Worm (Caenorhabditis elegans) whole organism, young adult: ENCODE results near the gene srx-111.
A peak's percentile ranks its signal among the peaks of the same experiment; 100 is the strongest.

Source experiments
- F55B11.4 ChIP-seq: sonication (generic microtip); optimal IDR thresholded peaks from 2 replicates; lab custom pipeline; 2016; ENCODE audit warnings: missing compliant biosample characterization, missing genetic modification characterization, borderline replicate concordance; ENCODE audit not compliant: insufficient read depth
- F57A8.1 ChIP-seq: fragments of 200-800 bp; sonication (Bioruptor generic); optimal IDR thresholded peaks from 2 replicates; lab custom pipeline; 2018; ENCODE audit warnings: mild to moderate bottlenecking, missing genetic modification characterization, moderate library complexity, missing compliant biosample characterization
- K12H6.12 ChIP-seq: fragments of 200-800 bp; sonication (Bioruptor generic); optimal IDR thresholded peaks from 2 replicates; lab custom pipeline; 2018; ENCODE audit warnings: mild to moderate bottlenecking, missing genetic modification characterization, missing compliant biosample characterization
- Y67H2A.10 ChIP-seq: fragments of 200-800 bp; sonication (Bioruptor generic); conservative IDR thresholded peaks from 2 replicates; pipeline ENCODE4 v1.3.6; 2022; ENCODE audit warnings: missing genetic modification reagents, missing genetic modification characterization, missing compliant biosample characterization
- Y79H2A.3 ChIP-seq: fragments of 200-800 bp; sonication (Bioruptor generic); conservative IDR thresholded peaks from 2 replicates; pipeline ENCODE4 v1.3.6; 2022; ENCODE audit warnings: missing genetic modification reagents, missing genetic modification characterization, missing compliant biosample characterization
- Y95B8A.8 ChIP-seq: fragments of 200-800 bp; sonication (Bioruptor generic); IDR thresholded peaks from 2 replicates; pipeline ENCODE4 v1.3.6; 2022; ENCODE audit warnings: missing genetic modification reagents, missing genetic modification characterization, missing compliant biosample characterization
- attf-5 ChIP-seq: fragments of 200-800 bp; sonication (Bioruptor generic); optimal IDR thresholded peaks from 2 replicates; lab custom pipeline; 2018; ENCODE audit warnings: mild to moderate bottlenecking, missing genetic modification characterization, missing compliant biosample characterization
- ccch-3 ChIP-seq: fragments of 200-800 bp; sonication (Bioruptor generic); optimal IDR thresholded peaks from 2 replicates; lab custom pipeline; 2018; ENCODE audit warnings: mild to moderate bottlenecking, missing genetic modification characterization, missing compliant biosample characterization
- ceh-27 ChIP-seq: fragments of 200-800 bp; sonication (Bioruptor generic); optimal IDR thresholded peaks from 2 replicates; lab custom pipeline; 2018; ENCODE audit warnings: mild to moderate bottlenecking, missing genetic modification characterization, moderate library complexity, missing compliant biosample characterization
- ceh-91 ChIP-seq: fragments of 200-800 bp; sonication (Bioruptor generic); IDR thresholded peaks from 2 replicates; pipeline ENCODE4 v1.3.6; 2022; ENCODE audit warnings: missing genetic modification reagents, missing genetic modification characterization, missing compliant biosample characterization
- chd-7 ChIP-seq: sonication (generic microtip); optimal IDR thresholded peaks from 2 replicates; lab custom pipeline; 2016; ENCODE audit warnings: mild to moderate bottlenecking, missing genetic modification characterization, moderate library complexity, missing compliant biosample characterization
- efl-1 ChIP-seq: fragments of 150-350 bp; optimal IDR thresholded peaks from 2 replicates; lab custom pipeline; 2014; ENCODE audit warnings: missing biosample characterization, missing genetic modification reagents, missing genetic modification characterization
- egrh-3 ChIP-seq: fragments of 200-800 bp; sonication (Bioruptor generic); IDR thresholded peaks from 2 replicates; pipeline ENCODE4 v1.3.6; 2022; ENCODE audit warnings: missing genetic modification reagents, missing genetic modification characterization, missing compliant biosample characterization
- ekl-4 ChIP-seq: fragments of 200-800 bp; sonication (Bioruptor generic); IDR thresholded peaks from 2 replicates; pipeline ENCODE4 v1.3.6; 2022; ENCODE audit warnings: missing genetic modification reagents, missing genetic modification characterization, missing compliant biosample characterization
- hlh-26 ChIP-seq: fragments of 200-800 bp; sonication (Bioruptor generic); conservative IDR thresholded peaks from 2 replicates; pipeline ENCODE4 v1.3.6; 2022; ENCODE audit warnings: missing genetic modification reagents, missing genetic modification characterization, missing compliant biosample characterization
- lag-1 ChIP-seq: fragments of 200-800 bp; sonication (Bioruptor generic); IDR thresholded peaks from 2 replicates; pipeline ENCODE4 v1.3.6; 2022; ENCODE audit warnings: missing genetic modification reagents, missing genetic modification characterization, missing compliant biosample characterization
- lin-26 ChIP-seq: fragments of 200-800 bp; sonication (Bioruptor generic); IDR thresholded peaks from 2 replicates; pipeline ENCODE4 v1.3.6; 2022; ENCODE audit warnings: missing genetic modification reagents, missing genetic modification characterization, missing compliant biosample characterization
- lin-40 ChIP-seq: sonication (generic microtip); optimal IDR thresholded peaks from 2 replicates; lab custom pipeline; 2016; ENCODE audit warnings: missing genetic modification characterization, mild to moderate bottlenecking, missing compliant biosample characterization, missing genotype, missing genetic modification reagents
- lin-54 ChIP-seq: fragments of 200-800 bp; sonication (Bioruptor generic); optimal IDR thresholded peaks from 2 replicates; lab custom pipeline; 2018; ENCODE audit warnings: mild to moderate bottlenecking, missing genetic modification characterization, missing compliant biosample characterization
- lir-1 ChIP-seq: fragments of 200-800 bp; sonication (Bioruptor generic); conservative IDR thresholded peaks from 2 replicates; pipeline ENCODE4 v1.3.6; 2022; ENCODE audit warnings: missing genetic modification reagents, missing genetic modification characterization, missing compliant biosample characterization
- madf-10 ChIP-seq: sonication (generic microtip); optimal IDR thresholded peaks from 2 replicates; lab custom pipeline; 2016; ENCODE audit warnings: mild to moderate bottlenecking, missing genetic modification characterization, missing compliant biosample characterization
- madf-3 ChIP-seq: fragments of 200-800 bp; sonication (Bioruptor generic); IDR thresholded peaks from 2 replicates; pipeline ENCODE4 v1.3.6; 2022; ENCODE audit warnings: missing genetic modification reagents, missing genetic modification characterization, missing compliant biosample characterization
- mes-4 ChIP-seq: sonication (generic microtip); optimal IDR thresholded peaks from 2 replicates; lab custom pipeline; 2016; ENCODE audit warnings: missing genotype, missing genetic modification characterization, missing compliant biosample characterization
- nfya-1 ChIP-seq: sonication (generic microtip); optimal IDR thresholded peaks from 2 replicates; lab custom pipeline; 2017; ENCODE audit warnings: antibody characterized with exemption, missing compliant biosample characterization, missing genetic modification characterization, borderline replicate concordance; ENCODE audit not compliant: insufficient read depth
- nfyb-1 ChIP-seq: fragments of 200-800 bp; sonication (Bioruptor generic); IDR thresholded peaks from 2 replicates; pipeline ENCODE4 v1.3.6; 2022; ENCODE audit warnings: missing genetic modification reagents, missing genetic modification characterization, missing compliant biosample characterization
- sdz-38 ChIP-seq: sonication (generic microtip); optimal IDR thresholded peaks from 2 replicates; lab custom pipeline; 2016; ENCODE audit warnings: missing genotype, missing genetic modification characterization, missing compliant biosample characterization
- snpc-1.3 ChIP-seq: sonication (generic microtip); optimal IDR thresholded peaks from 2 replicates; lab custom pipeline; 2017; ENCODE audit warnings: missing genetic modification characterization, mild to moderate bottlenecking, missing compliant biosample characterization, antibody characterized with exemption, moderate library complexity, missing genotype, missing genetic modification reagents; ENCODE audit not compliant: insufficient read depth
- snpc-4 ChIP-seq, 5 experiments: fragments of 150-350 bp in 1 of 5; sonication (generic microtip) in 4 of 5; optimal IDR thresholded peaks; 2 replicates each; lab custom pipeline; 2014 to 2018; ENCODE audit warnings: missing genetic modification characterization in 5 of 5, missing biosample characterization in 3 of 5, antibody characterized with exemption in 2 of 5, mild to moderate bottlenecking in 2 of 5, missing compliant biosample characterization in 2 of 5, missing genotype in 2 of 5, moderate library complexity in 2 of 5, missing genetic modification reagents in 1 of 5
- somi-1 ChIP-seq: fragments of 200-800 bp; sonication (Bioruptor generic); optimal IDR thresholded peaks from 2 replicates; lab custom pipeline; 2018; ENCODE audit warnings: mild to moderate bottlenecking, missing genetic modification characterization, missing compliant biosample characterization
- tlf-1 ChIP-seq: fragments of 200-800 bp; sonication (Bioruptor generic); optimal IDR thresholded peaks from 2 replicates; lab custom pipeline; 2018; ENCODE audit warnings: mild to moderate bottlenecking, missing genetic modification characterization, missing compliant biosample characterization
- unc-62 ChIP-seq: fragments of 150-350 bp; optimal IDR thresholded peaks from 2 replicates; lab custom pipeline; 2014; ENCODE audit warnings: missing biosample characterization, missing genetic modification reagents, missing genetic modification characterization
- ztf-22 ChIP-seq: fragments of 200-800 bp; sonication (Bioruptor generic); optimal IDR thresholded peaks from 2 replicates; lab custom pipeline; 2018; ENCODE audit warnings: mild to moderate bottlenecking, missing genetic modification characterization, moderate library complexity, missing compliant biosample characterization
- ztf-25 ChIP-seq: fragments of 200-800 bp; sonication (Bioruptor generic); IDR thresholded peaks from 2 replicates; pipeline ENCODE4 v1.3.6; 2022; ENCODE audit warnings: missing genetic modification reagents, missing genetic modification characterization, missing compliant biosample characterization
- ztf-26 ChIP-seq: sonication (generic microtip); optimal IDR thresholded peaks from 2 replicates; lab custom pipeline; 2017; ENCODE audit warnings: missing genetic modification characterization, missing compliant biosample characterization

Gene srx-111

ce11 chrII:3716455-3716854, 41.1 kb upstream of the srx-111 start, which contains the start of gene srh-99:
Gene srh-99 (minus strand): TSS chrII:3716555.
- TF ChIP-seq ztf-22 (GFP tag; lab: Kevin White, UChicago) = no peak
- TF ChIP-seq ceh-91 (GFP tag; lab: Robert Waterston, UW) = no peak
- TF ChIP-seq ccch-3 (GFP tag; lab: Kevin White, UChicago) = no peak
- TF ChIP-seq hlh-26 = no peak
- TF ChIP-seq snpc-4 (GFP tag; optimal IDR thresholded peaks at IDR 0.05; lab: Kevin White, UChicago) = no peak
- no peak for TF ChIP-seq snpc-4 (tag; optimal IDR thresholded peaks at IDR 0.05; lab: Kevin White, UChicago)
- no peak for TF ChIP-seq ekl-4 (GFP tag; lab: Robert Waterston, UW)
- TF ChIP-seq attf-5 (GFP tag; lab: Kevin White, UChicago) = no peak
- TF ChIP-seq madf-3 (GFP tag; lab: Robert Waterston, UW) = no peak
- TF ChIP-seq nfya-1 = no peak
- TF ChIP-seq Y67H2A.10 = no peak
- TF ChIP-seq efl-1 (GFP tag; lab: Kevin White, UChicago) = no peak
- no peak for TF ChIP-seq Y79H2A.3 (GFP tag; lab: Robert Waterston, UW)
- TF ChIP-seq K12H6.12 = no peak
- TF ChIP-seq chd-7 (tag; lab: Kevin White, UChicago) = no peak
- TF ChIP-seq F57A8.1 (GFP tag; lab: Kevin White, UChicago) = no peak

ce11 chrII:3716961-3717360, 40.6 kb upstream of the srx-111 start, which contains the start of gene fbxc-52:
Gene fbxc-52 (plus strand): TSS chrII:3717261.
- TF ChIP-seq nfyb-1 (GFP tag; lab: Robert Waterston, UW) = 0 out of 2 replicates have a peak, but pooled peaks have one; percentile 11
- TF ChIP-seq ceh-27 (GFP tag; lab: Kevin White, UChicago) = no peak
- TF ChIP-seq lin-54 (GFP tag; lab: Kevin White, UChicago) = no peak

ce11 chrII:3721016-3721415, 36.6 kb upstream of the srx-111 start, which contains the start of gene C46E10.3:
Gene C46E10.3 (plus strand): TSS chrII:3721316.
- TF ChIP-seq tlf-1 (GFP tag; lab: Kevin White, UChicago) = no peak
- no peak for TF ChIP-seq lir-1 (GFP tag; lab: Robert Waterston, UW)
- TF ChIP-seq mes-4 = no peak
- TF ChIP-seq unc-62 (GFP tag; lab: Kevin White, UChicago) = no peak
- no peak for TF ChIP-seq sdz-38 (tag; lab: Kevin White, UChicago)
- no peak for TF ChIP-seq Y95B8A.8 (GFP tag; lab: Robert Waterston, UW)
- no peak for TF ChIP-seq ztf-25 (GFP tag; lab: Robert Waterston, UW)
- TF ChIP-seq lin-26 = no peak
- no peak for TF ChIP-seq lin-40 (tag; lab: Kevin White, UChicago)
- TF ChIP-seq ztf-26 (tag; lab: Kevin White, UChicago) = no peak
- TF ChIP-seq snpc-1.3 = no peak
- TF ChIP-seq lag-1 = no peak
- TF ChIP-seq F55B11.4 (tag; lab: Kevin White, UChicago) = no peak
- no peak for TF ChIP-seq lin-54 (GFP tag; lab: Kevin White, UChicago)
- TF ChIP-seq somi-1 = no peak
- TF ChIP-seq egrh-3 = no peak
- TF ChIP-seq madf-10 (tag; lab: Kevin White, UChicago) = no peak
